Worm (Caenorhabditis elegans) whole organism, late embryonic: Measurements from ENCODE around the gene adt-1.

ENCODE experiments used
- ceh-30 ChIP-seq: fragments of 150-350 bp; optimal IDR thresholded peaks from 2 replicates; lab custom pipeline; 2014; ENCODE audit warnings: missing biosample characterization, missing genetic modification characterization
- ceh-48 ChIP-seq: sonication (generic microtip); optimal IDR thresholded peaks from 2 replicates; lab custom pipeline; 2016; ENCODE audit warnings: missing genetic modification characterization, inconsistent platforms, missing compliant biosample characterization
- sdc-2 ChIP-seq: sonication (generic microtip); optimal IDR thresholded peaks from 2 replicates; lab custom pipeline; 2016; ENCODE audit warnings: missing genotype, missing genetic modification characterization, missing compliant biosample characterization

- peak; percentile 44 for TF ChIP-seq sdc-2 (tag; lab: Kevin White, UChicago)
- TF ChIP-seq ceh-30 (tag; lab: Kevin White, UChicago), result no peak
- no peak for TF ChIP-seq ceh-48
These were observed 23.2 kb upstream of the adt-1 start for ce11 chrX:12655339-12655875.
